Fruit fly (Drosophila melanogaster) whole organism, wandering third instar larva: ENCODE measurements around the gene ssp.

Source experiments
- Abd-B ChIP-seq: fragments of >200 bp; optimal IDR thresholded peaks from 2 replicates; lab custom pipeline; 2017; ENCODE audit warnings: missing biosample characterization, missing genetic modification characterization
- CG32264 ChIP-seq: fragments of 200-800 bp; sonication (Bioruptor generic); optimal IDR thresholded peaks from 2 replicates; lab custom pipeline; 2016; ENCODE audit warnings: missing biosample characterization, missing genetic modification characterization
- CG9705 ChIP-seq: fragments of 200-800 bp; sonication (Bioruptor generic); optimal IDR thresholded peaks from 2 replicates; lab custom pipeline; 2018; ENCODE audit warnings: missing biosample characterization, mild to moderate bottlenecking, missing genetic modification characterization
- CrebA ChIP-seq: fragments of 200-800 bp; sonication (Bioruptor generic); optimal IDR thresholded peaks from 2 replicates; lab custom pipeline; 2016; ENCODE audit warnings: missing biosample characterization, mild to moderate bottlenecking, missing genetic modification characterization, borderline replicate concordance
- Dfd ChIP-seq: fragments of >200 bp; optimal IDR thresholded peaks from 2 replicates; lab custom pipeline; 2017; ENCODE audit warnings: missing biosample characterization, missing genetic modification characterization
- Dif ChIP-seq: fragments of 200-275, 200-300 bp; sonication (Bioruptor generic); optimal IDR thresholded peaks from 2 replicates; lab custom pipeline; 2018; ENCODE audit warnings: missing biosample characterization, missing genetic modification characterization; ENCODE audit not compliant: partially characterized antibody
- HLH106 ChIP-seq: fragments of 200-800 bp; optimal IDR thresholded peaks from 3 replicates; lab custom pipeline; 2019; ENCODE audit warnings: missing biosample characterization, mild to moderate bottlenecking, missing genetic modification characterization, moderate library complexity
- Hnf4 ChIP-seq: fragments of 200-800 bp; sonication (Bioruptor generic); optimal IDR thresholded peaks from 2 replicates; lab custom pipeline; 2016; ENCODE audit warnings: missing biosample characterization, mild to moderate bottlenecking, missing genetic modification characterization
- Hr78 ChIP-seq: fragments of >200 bp; optimal IDR thresholded peaks from 2 replicates; lab custom pipeline; 2017; ENCODE audit warnings: missing biosample characterization, missing genetic modification characterization
- Hr83 ChIP-seq: fragments of 200-300 bp; sonication (Bioruptor generic); optimal IDR thresholded peaks from 2 replicates; lab custom pipeline; 2016; ENCODE audit warnings: missing biosample characterization, mild to moderate bottlenecking, missing genetic modification characterization, moderate library complexity; ENCODE audit not compliant: poor library complexity, severe bottlenecking
- Jra ChIP-seq: sonication (Bioruptor generic); optimal IDR thresholded peaks from 2 replicates; lab custom pipeline; 2016; ENCODE audit warnings: missing biosample characterization, missing genetic modification characterization
- Mio ChIP-seq: sonication (Bioruptor generic); optimal IDR thresholded peaks from 2 replicates; lab custom pipeline; 2016; ENCODE audit warnings: missing biosample characterization, missing genetic modification characterization
- Myc ChIP-seq: fragments of >200 bp; optimal IDR thresholded peaks from 2 replicates; lab custom pipeline; 2017
- N ChIP-seq: fragments of >200 bp; optimal IDR thresholded peaks from 2 replicates; lab custom pipeline; 2018; ENCODE audit warnings: missing biosample characterization, missing external identifiers, missing genetic modification characterization
- Rel ChIP-seq, 2 experiments: fragments of 200-800 bp; sonication (Bioruptor generic) in 1 of 2; optimal IDR thresholded peaks; 2 replicates in 1 of 2; 3 replicates in 1 of 2; lab custom pipeline; 2016 to 2019; ENCODE audit warnings: mild to moderate bottlenecking in 2 of 2, missing biosample characterization in 2 of 2, missing genetic modification characterization in 2 of 2, moderate library complexity in 1 of 2
- Sp1 ChIP-seq: fragments of 200-800 bp; sonication (Bioruptor generic); optimal IDR thresholded peaks from 3 replicates; lab custom pipeline; 2019; ENCODE audit warnings: missing biosample characterization, mild to moderate bottlenecking, missing genetic modification characterization, moderate library complexity
- Vsx2 ChIP-seq: fragments of 200-300, 225-300 bp; sonication (Bioruptor generic); optimal IDR thresholded peaks from 2 replicates; lab custom pipeline; 2018; ENCODE audit warnings: missing biosample characterization, missing genetic modification characterization; ENCODE audit not compliant: partially characterized antibody
- brk ChIP-seq: fragments of 200-800 bp; sonication (Bioruptor generic); optimal IDR thresholded peaks from 2 replicates; lab custom pipeline; 2016; ENCODE audit warnings: missing biosample characterization, mild to moderate bottlenecking, missing genetic modification characterization
- dl ChIP-seq, 2 experiments: fragments of 175-275, 200-275 bp in 1 of 2; fragments of 200-275 bp in 1 of 2; sonication (Bioruptor generic); optimal IDR thresholded peaks; lab custom pipeline; 2018; ENCODE audit warnings: mild to moderate bottlenecking in 2 of 2, missing biosample characterization in 2 of 2, missing genetic modification characterization in 2 of 2, moderate library complexity in 2 of 2; ENCODE audit not compliant: partially characterized antibody in 2 of 2, insufficient read depth in 1 of 2
- dmrt93B ChIP-seq: fragments of 200-800 bp; sonication (Bioruptor generic); optimal IDR thresholded peaks from 2 replicates; lab custom pipeline; 2018; ENCODE audit warnings: missing biosample characterization, mild to moderate bottlenecking, missing genetic modification characterization
- dsf ChIP-seq: sonication (Bioruptor generic); optimal IDR thresholded peaks from 2 replicates; lab custom pipeline; 2016; ENCODE audit warnings: missing biosample characterization, missing genetic modification characterization, borderline replicate concordance
- ey ChIP-seq: fragments of 200-800 bp; sonication (Bioruptor generic); optimal IDR thresholded peaks from 2 replicates; lab custom pipeline; 2016; ENCODE audit warnings: missing biosample characterization, missing genetic modification characterization
- foxo ChIP-seq, 2 experiments: fragments of 200-800 bp; sonication (Bioruptor generic); optimal IDR thresholded peaks; 2 replicates in 1 of 2; 3 replicates in 1 of 2; lab custom pipeline; 2016 to 2017; ENCODE audit warnings: missing biosample characterization in 2 of 2, missing genetic modification characterization in 2 of 2
- fru ChIP-seq: fragments of 200-800 bp; sonication (Bioruptor generic); optimal IDR thresholded peaks from 3 replicates; lab custom pipeline; 2016; ENCODE audit warnings: missing biosample characterization, mild to moderate bottlenecking, missing genetic modification characterization
- h ChIP-seq: fragments of 200-800 bp; sonication (Bioruptor generic); optimal IDR thresholded peaks from 3 replicates; lab custom pipeline; 2016; ENCODE audit warnings: missing biosample characterization, mild to moderate bottlenecking, missing genetic modification characterization
- jim ChIP-seq: fragments of 175-275, 200-325 bp; sonication (Bioruptor generic); optimal IDR thresholded peaks from 2 replicates; lab custom pipeline; 2016; ENCODE audit warnings: missing biosample characterization, mild to moderate bottlenecking, missing genetic modification characterization
- psq ChIP-seq: fragments of 200-800 bp; sonication (Bioruptor generic); optimal IDR thresholded peaks from 3 replicates; lab custom pipeline; 2017; ENCODE audit warnings: missing biosample characterization, mild to moderate bottlenecking, missing genetic modification characterization, moderate library complexity
- rgr ChIP-seq: fragments of 200-800 bp; sonication (Bioruptor generic); optimal IDR thresholded peaks from 3 replicates; lab custom pipeline; 2016; ENCODE audit warnings: missing biosample characterization, mild to moderate bottlenecking, missing genetic modification characterization
- sage ChIP-seq: fragments of 200-800 bp; sonication (Bioruptor generic); optimal IDR thresholded peaks from 2 replicates; lab custom pipeline; 2016; ENCODE audit warnings: missing biosample characterization, mild to moderate bottlenecking, missing genetic modification characterization
- sv ChIP-seq: fragments of 200-800 bp; sonication (Bioruptor generic); optimal IDR thresholded peaks from 3 replicates; lab custom pipeline; 2016; ENCODE audit warnings: missing biosample characterization, missing genetic modification characterization
- tai ChIP-seq: sonication (Bioruptor generic); optimal IDR thresholded peaks from 2 replicates; lab custom pipeline; 2016; ENCODE audit warnings: missing biosample characterization, missing genetic modification characterization
- usp ChIP-seq: fragments of >200 bp; optimal IDR thresholded peaks from 2 replicates; lab custom pipeline; 2017; ENCODE audit warnings: missing biosample characterization, missing genetic modification characterization
- woc ChIP-seq: sonication (Bioruptor generic); optimal IDR thresholded peaks from 2 replicates; lab custom pipeline; 2016; ENCODE audit warnings: missing biosample characterization, mild to moderate bottlenecking, missing genetic modification characterization

Gene ssp

dm6 chr3L:12118156-12118555, at the start of gene ssp:
Gene ssp, plus strand, starts transcription at chr3L:12118257.
- TF ChIP-seq Abd-B (no peak), dsf (GFP tag; lab: Kevin White, UChicago) (no peak), Hr78 (GFP tag; lab: Kevin White, UChicago) (no peak), foxo (GFP tag; optimal IDR thresholded peaks at IDR 0.05; lab: Kevin White, UChicago) (no peak), dmrt93B (GFP tag; lab: Kevin White, UChicago) (no peak), CrebA (GFP tag; lab: Kevin White, UChicago) (no peak), Dfd (no peak), brk (GFP tag; lab: Kevin White, UChicago) (no peak), dl (GFP tag; optimal IDR thresholded peaks at IDR 0.05; lab: Kevin White, UChicago; ENCODE audit: insufficient read depth in 1 of 2, partially characterized antibody in 2 of 2) (no peak), sv (no peak), Jra (GFP tag; lab: Kevin White, UChicago) (no peak), usp (GFP tag; lab: Kevin White, UChicago) (no peak), jim (GFP tag; lab: Kevin White, UChicago) (no peak), Mio (no peak), Sp1 (GFP tag; lab: Kevin White, UChicago) (no peak), Hnf4 (GFP tag; lab: Kevin White, UChicago) (no peak)

dm6 chr3L:12072388-12072787, 45.7 kb upstream of the ssp start:
- TF ChIP-seq CG9705 (no peak), Dif (GFP tag; lab: Kevin White, UChicago) (no peak)

dm6 chr3L:12073076-12073475, 45.0 kb upstream of the ssp start:
- TF ChIP-seq N (GFP tag; lab: Kevin White, UChicago) (no peak), psq (GFP tag; lab: Kevin White, UChicago) (no peak), h (peak; percentile 17), dsf (GFP tag; lab: Kevin White, UChicago) (no peak), HLH106 (tag; lab: Kevin White, UChicago) (no peak)

- TF ChIP-seq foxo (GFP tag; optimal IDR thresholded peaks at IDR 0.05; lab: Kevin White, UChicago) (no peak), tai (GFP tag; lab: Kevin White, UChicago) (no peak), sage (no peak), Vsx2 (GFP tag; lab: Kevin White, UChicago) (no peak), dmrt93B (GFP tag; lab: Kevin White, UChicago) (no peak), Dfd (no peak), brk (GFP tag; lab: Kevin White, UChicago) (no peak), Sp1 (GFP tag; lab: Kevin White, UChicago) (no peak), Dif (GFP tag; lab: Kevin White, UChicago) (no peak), rgr (GFP tag; lab: Kevin White, UChicago) (no peak), CrebA (GFP tag; lab: Kevin White, UChicago) (no peak), CG32264 (no peak), Mio (no peak), woc (no peak), Hr78 (GFP tag; lab: Kevin White, UChicago) (no peak)
Observed at dm6 chr3L:12073861-12074633, 44.0 kb upstream of the ssp start.

- TF ChIP-seq Mio = no peak
- no peak for TF ChIP-seq CG9705
- TF ChIP-seq sage = no peak
- TF ChIP-seq ey (GFP tag; lab: Kevin White, UChicago) = no peak
- no peak for TF ChIP-seq woc
- TF ChIP-seq brk (GFP tag; lab: Kevin White, UChicago) = no peak
- TF ChIP-seq Myc (lab: Kevin White, UChicago) = no peak
- no peak for TF ChIP-seq Rel (GFP tag; optimal IDR thresholded peaks at IDR 0.05; lab: Kevin White, UChicago)
- no peak for TF ChIP-seq Rel (tag; optimal IDR thresholded peaks at IDR 0.05; lab: Kevin White, UChicago)
- TF ChIP-seq psq (GFP tag; lab: Kevin White, UChicago) = no peak
- TF ChIP-seq Dfd = no peak
- TF ChIP-seq fru (GFP tag; lab: Kevin White, UChicago) = no peak
- TF ChIP-seq Hr83 (GFP tag; lab: Kevin White, UChicago) = no peak
- no peak for TF ChIP-seq Dif (GFP tag; lab: Kevin White, UChicago)
Observed at dm6 chr3L:12074952-12075351, 43.1 kb upstream of the ssp start.
